Worm (Caenorhabditis elegans) whole organism, L2 larva: ENCODE results near the gene C18H9.5.

Experiments
- C34F6.9 ChIP-seq: fragments of 150-350 bp; optimal IDR thresholded peaks from 2 replicates; lab custom pipeline; 2014; ENCODE audit warnings: missing biosample characterization, missing genetic modification characterization
- F13H6.1 ChIP-seq: sonication (generic microtip); optimal IDR thresholded peaks from 2 replicates; lab custom pipeline; 2016; ENCODE audit warnings: missing genetic modification characterization, missing compliant biosample characterization
- R02D3.7 ChIP-seq: fragments of 150-350 bp; optimal IDR thresholded peaks from 2 replicates; lab custom pipeline; 2014; ENCODE audit warnings: missing biosample characterization, missing genetic modification characterization
- aly-2 ChIP-seq: fragments of 150-350 bp; optimal IDR thresholded peaks from 2 replicates; lab custom pipeline; 2014; ENCODE audit warnings: missing biosample characterization, missing genetic modification characterization
- blmp-1 ChIP-seq: sonication (generic microtip); optimal IDR thresholded peaks from 2 replicates; lab custom pipeline; 2017; ENCODE audit warnings: missing genetic modification characterization, mild to moderate bottlenecking, missing compliant biosample characterization, antibody characterized with exemption, moderate library complexity; ENCODE audit not compliant: insufficient read depth
- ceh-82 ChIP-seq: fragments of 150-350 bp; optimal IDR thresholded peaks from 2 replicates; lab custom pipeline; 2014; ENCODE audit warnings: missing biosample characterization, missing genetic modification characterization
- crh-2 ChIP-seq: sonication (generic microtip); optimal IDR thresholded peaks from 2 replicates; lab custom pipeline; 2017; ENCODE audit warnings: missing biosample characterization, missing genetic modification characterization
- dmd-4 ChIP-seq: sonication (generic microtip); optimal IDR thresholded peaks from 2 replicates; lab custom pipeline; 2017; ENCODE audit warnings: missing biosample characterization, missing genetic modification characterization
- egl-27 ChIP-seq: sonication (generic microtip); optimal IDR thresholded peaks from 3 replicates; lab custom pipeline; 2017; ENCODE audit warnings: missing biosample characterization, missing genetic modification reagents, missing genetic modification characterization
- fos-1 ChIP-seq: fragments of 150-350 bp; optimal IDR thresholded peaks from 2 replicates; lab custom pipeline; 2014; ENCODE audit warnings: missing biosample characterization, missing genetic modification characterization
- gmeb-1 ChIP-seq: fragments of 150-350 bp; optimal IDR thresholded peaks from 2 replicates; lab custom pipeline; 2014; ENCODE audit warnings: missing biosample characterization, missing genetic modification characterization
- lin-11 ChIP-seq: fragments of 150-350 bp; sonication (generic microtip); optimal IDR thresholded peaks from 2 replicates; lab custom pipeline; 2014; ENCODE audit warnings: missing biosample characterization, missing genetic modification characterization, inconsistent platforms, mixed read lengths
- lin-13 ChIP-seq: fragments of 150-350 bp; optimal IDR thresholded peaks from 2 replicates; lab custom pipeline; 2014; ENCODE audit warnings: missing biosample characterization, missing genetic modification reagents, missing genetic modification characterization
- lin-39 ChIP-seq: fragments of 150-350 bp; optimal IDR thresholded peaks from 2 replicates; lab custom pipeline; 2014; ENCODE audit warnings: missing biosample characterization, missing genetic modification reagents, missing genetic modification characterization
- lsy-2 ChIP-seq, 2 experiments: fragments of 150-350 bp in 1 of 2; sonication (generic microtip) in 1 of 2; optimal IDR thresholded peaks; 2 replicates each; lab custom pipeline; 2014 to 2017; ENCODE audit warnings: missing biosample characterization in 2 of 2, missing genetic modification characterization in 2 of 2
- mab-5 ChIP-seq: fragments of 150-350 bp; optimal IDR thresholded peaks from 2 replicates; lab custom pipeline; 2014; ENCODE audit warnings: missing biosample characterization, missing genetic modification characterization
- mbf-1 ChIP-seq: sonication (generic microtip); optimal IDR thresholded peaks from 2 replicates; lab custom pipeline; 2017; ENCODE audit warnings: missing biosample characterization, missing genetic modification characterization
- mdl-1 ChIP-seq, 2 experiments: fragments of 150-350 bp in 1 of 2; sonication (generic microtip) in 1 of 2; optimal IDR thresholded peaks; 2 replicates each; lab custom pipeline; 2017; ENCODE audit warnings: missing biosample characterization in 2 of 2, missing genetic modification characterization in 2 of 2
- nhr-10 ChIP-seq: sonication (generic microtip); optimal IDR thresholded peaks from 2 replicates; lab custom pipeline; 2017; ENCODE audit warnings: missing biosample characterization, missing genetic modification characterization
- nhr-11 ChIP-seq: fragments of 150-350 bp; optimal IDR thresholded peaks from 2 replicates; lab custom pipeline; 2014; ENCODE audit warnings: missing biosample characterization, missing genetic modification characterization
- nhr-12 ChIP-seq: fragments of 150-350 bp; optimal IDR thresholded peaks from 2 replicates; lab custom pipeline; 2014; ENCODE audit warnings: missing biosample characterization, missing genetic modification characterization
- nhr-129 ChIP-seq: fragments of 150-350 bp; optimal IDR thresholded peaks from 2 replicates; lab custom pipeline; 2014; ENCODE audit warnings: missing biosample characterization, missing genetic modification characterization
- nhr-21 ChIP-seq: fragments of 150-350 bp; optimal IDR thresholded peaks from 2 replicates; lab custom pipeline; 2014; ENCODE audit warnings: missing biosample characterization, missing genetic modification characterization
- nhr-23 ChIP-seq: fragments of 150-350 bp; optimal IDR thresholded peaks from 2 replicates; lab custom pipeline; 2014; ENCODE audit warnings: missing biosample characterization, missing genetic modification reagents, missing genetic modification characterization
- nhr-25 ChIP-seq: fragments of 150-350 bp; sonication (generic microtip); optimal IDR thresholded peaks from 3 replicates; lab custom pipeline; 2014; ENCODE audit warnings: missing biosample characterization, missing genetic modification characterization
- nhr-6 ChIP-seq: fragments of 150-350 bp; optimal IDR thresholded peaks from 2 replicates; lab custom pipeline; 2014; ENCODE audit warnings: missing biosample characterization, missing genetic modification characterization
- nhr-77 ChIP-seq: fragments of 150-350 bp; optimal IDR thresholded peaks from 2 replicates; lab custom pipeline; 2014; ENCODE audit warnings: missing biosample characterization, missing genetic modification characterization
- peb-1 ChIP-seq: fragments of 150-350 bp; optimal IDR thresholded peaks from 2 replicates; lab custom pipeline; 2014; ENCODE audit warnings: missing biosample characterization, missing genetic modification characterization
- skn-1 ChIP-seq: sonication (generic microtip); optimal IDR thresholded peaks from 2 replicates; lab custom pipeline; 2017; ENCODE audit warnings: missing biosample characterization, missing genetic modification characterization
- sma-9 ChIP-seq, 2 experiments: fragments of 150-350 bp in 1 of 2; sonication (generic microtip) in 1 of 2; optimal IDR thresholded peaks; 2 replicates each; lab custom pipeline; 2014 to 2016; ENCODE audit warnings: missing genetic modification characterization in 2 of 2, mild to moderate bottlenecking in 1 of 2, missing biosample characterization in 1 of 2, missing compliant biosample characterization in 1 of 2, missing genetic modification reagents in 1 of 2, moderate library complexity in 1 of 2
- unc-39 ChIP-seq: fragments of 150-350 bp; optimal IDR thresholded peaks from 2 replicates; lab custom pipeline; 2014; ENCODE audit warnings: missing biosample characterization, missing genetic modification characterization
- unc-55 ChIP-seq: fragments of 150-350 bp; sonication (generic microtip); optimal IDR thresholded peaks from 3 replicates; lab custom pipeline; 2014; ENCODE audit warnings: missing biosample characterization, missing genetic modification reagents, missing genetic modification characterization
- ztf-11 ChIP-seq: sonication (generic microtip); optimal IDR thresholded peaks from 2 replicates; lab custom pipeline; 2017; ENCODE audit warnings: missing biosample characterization, missing genetic modification characterization
- ztf-4 ChIP-seq: fragments of 150-350 bp; optimal IDR thresholded peaks from 2 replicates; lab custom pipeline; 2014; ENCODE audit warnings: missing biosample characterization, missing genetic modification characterization

The C18H9.5 gene

ce11 chrII:6706552-6707091 lies 11.3 kb upstream of the C18H9.5 start:
- no peak for TF ChIP-seq sma-9 (GFP tag; optimal IDR thresholded peaks at IDR 0.05; lab: Kevin White, UChicago)
- TF ChIP-seq sma-9 (tag; optimal IDR thresholded peaks at IDR 0.05; lab: Kevin White, UChicago), result no peak

ce11 chrII:6705593-6706228 lies 10.3 kb upstream of the C18H9.5 start, which contains the start of gene rpy-1:
Gene rpy-1 (minus strand): TSS chrII:6705643.
- TF ChIP-seq fos-1 (tag; lab: Kevin White, UChicago) (no peak), C34F6.9 (peak; percentile 36), mab-5 (tag; lab: Kevin White, UChicago) (peak; percentile 59), sma-9 (GFP tag; optimal IDR thresholded peaks at IDR 0.05; lab: Kevin White, UChicago) (no peak), sma-9 (tag; optimal IDR thresholded peaks at IDR 0.05; lab: Kevin White, UChicago) (no peak), nhr-10 (tag; lab: Kevin White, UChicago) (no peak), lsy-2 (tag; optimal IDR thresholded peaks at IDR 0.05; lab: Kevin White, UChicago) (peak in 1 of 2 experiments; percentile 42), gmeb-1 (tag; lab: Kevin White, UChicago) (no peak), unc-55 (peak; percentile 79), F13H6.1 (tag; lab: Kevin White, UChicago) (peak; percentile 42), nhr-129 (peak; percentile 66), nhr-6 (tag; lab: Kevin White, UChicago) (no peak)

ce11 chrII:6701497-6701896 lies 6.1 kb upstream of the C18H9.5 start, which contains the start of gene C18H9.6:
Gene C18H9.6 (minus strand): TSS chrII:6701625.
- TF ChIP-seq fos-1 (tag; lab: Kevin White, UChicago), result peak; percentile 85
- TF ChIP-seq ztf-11 (tag; lab: Kevin White, UChicago), result no peak
- peak; percentile 69 for TF ChIP-seq sma-9 (GFP tag; optimal IDR thresholded peaks at IDR 0.05; lab: Kevin White, UChicago)
- no peak for TF ChIP-seq sma-9 (tag; optimal IDR thresholded peaks at IDR 0.05; lab: Kevin White, UChicago)
- peak; percentile 14 for TF ChIP-seq crh-2
- TF ChIP-seq nhr-129, result no peak
- no peak for TF ChIP-seq nhr-12 (tag; lab: Kevin White, UChicago)
- peak; percentile 4 for TF ChIP-seq skn-1 (tag; lab: Kevin White, UChicago)
- TF ChIP-seq lin-13 (GFP tag; lab: Kevin White, UChicago), result no peak
- TF ChIP-seq lin-11 (tag; lab: Kevin White, UChicago), result no peak

- TF ChIP-seq R02D3.7 (no peak), skn-1 (tag; lab: Kevin White, UChicago) (no peak), sma-9 (GFP tag; optimal IDR thresholded peaks at IDR 0.05; lab: Kevin White, UChicago) (no peak), sma-9 (tag; optimal IDR thresholded peaks at IDR 0.05; lab: Kevin White, UChicago) (no peak), lin-39 (tag; lab: Kevin White, UChicago) (no peak)
- TF ChIP-seq, all 48 proteins: peak for 0
These were observed 3.4 kb upstream of the C18H9.5 start, which contains the start of gene C18H9.1 for ce11 chrII:6698784-6699183. Gene C18H9.1 (plus strand): TSS chrII:6699084.

ce11 chrII:6689088-6689487 lies 6.3 kb downstream of the C18H9.5 start:
- TF ChIP-seq egl-27 (tag; lab: Kevin White, UChicago), result no peak
- TF ChIP-seq C34F6.9, result peak; percentile 70
- no peak for TF ChIP-seq unc-39
- TF ChIP-seq nhr-6 (tag; lab: Kevin White, UChicago), result no peak
- TF ChIP-seq gmeb-1 (tag; lab: Kevin White, UChicago), result no peak
- TF ChIP-seq fos-1 (tag; lab: Kevin White, UChicago), result no peak
- no peak for TF ChIP-seq ztf-11 (tag; lab: Kevin White, UChicago)
- no peak for TF ChIP-seq blmp-1
- TF ChIP-seq lin-13 (GFP tag; lab: Kevin White, UChicago), result no peak
- no peak for TF ChIP-seq mbf-1 (tag; lab: Kevin White, UChicago)
- TF ChIP-seq mdl-1 (tag; optimal IDR thresholded peaks at IDR 0.05; lab: Kevin White, UChicago), result no peak
- no peak for TF ChIP-seq aly-2 (tag; lab: Kevin White, UChicago)
- no peak for TF ChIP-seq nhr-25
- no peak for TF ChIP-seq peb-1 (tag; lab: Kevin White, UChicago)
- no peak for TF ChIP-seq dmd-4
- peak; percentile 35 for TF ChIP-seq sma-9 (GFP tag; optimal IDR thresholded peaks at IDR 0.05; lab: Kevin White, UChicago)
- no peak for TF ChIP-seq sma-9 (tag; optimal IDR thresholded peaks at IDR 0.05; lab: Kevin White, UChicago)
- TF ChIP-seq nhr-23 (tag; lab: Kevin White, UChicago), result no peak
- TF ChIP-seq F13H6.1 (tag; lab: Kevin White, UChicago), result no peak
- TF ChIP-seq nhr-11, result no peak
- no peak for TF ChIP-seq nhr-77 (tag; lab: Kevin White, UChicago)
- no peak for TF ChIP-seq nhr-129
- TF ChIP-seq unc-55, result no peak
- peak; percentile 9 for TF ChIP-seq nhr-21 (tag; lab: Kevin White, UChicago)
- TF ChIP-seq lin-39 (tag; lab: Kevin White, UChicago), result no peak
- TF ChIP-seq R02D3.7, result no peak
- TF ChIP-seq lsy-2 (tag; optimal IDR thresholded peaks at IDR 0.05; lab: Kevin White, UChicago), result peak in 1 of 2 experiments; percentile 42
- peak; percentile 26 for TF ChIP-seq crh-2
- no peak for TF ChIP-seq skn-1 (tag; lab: Kevin White, UChicago)
- no peak for TF ChIP-seq ztf-4
- no peak for TF ChIP-seq ceh-82
